Worm (Caenorhabditis elegans): ENCODE results near the gene srd-63.

DNA sequence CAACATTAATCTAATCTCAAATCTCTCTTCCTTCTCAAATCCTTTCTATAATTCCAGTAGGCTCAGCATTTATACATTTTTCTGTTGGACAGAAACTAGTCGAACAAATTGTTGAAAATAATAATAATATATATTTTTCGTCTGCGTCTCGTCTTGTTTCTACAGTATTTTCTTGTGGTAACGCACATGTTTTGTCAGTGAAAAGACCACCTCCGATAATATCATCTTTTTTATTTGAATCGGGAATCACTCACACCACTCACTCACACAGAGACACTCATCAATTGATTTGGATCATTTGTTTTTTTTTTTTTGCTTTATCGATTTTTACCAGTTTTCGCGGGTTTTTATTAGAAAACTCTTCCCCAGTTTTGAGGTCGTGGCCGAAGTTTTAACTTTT is 39.0 kb downstream of the srd-63 start:
- TF ChIP-seq pha-4 (GFP tag; IDR thresholded peaks at IDR 0.05): no peak
- no peak for TF ChIP-seq pha-4 (tag; optimal IDR thresholded peaks at IDR 0.05)
- TF ChIP-seq ces-1 (GFP tag; optimal IDR thresholded peaks at IDR 0.05): no peak
- no peak for TF ChIP-seq lin-38 (GFP tag; IDR thresholded peaks at IDR 0.05)
- TF ChIP-seq set-16 (GFP tag; IDR thresholded peaks at IDR 0.05): no peak
